Fruit fly (Drosophila melanogaster) whole organism, wandering third instar larva: Measurements from ENCODE around the gene Rh5.

ENCODE experiments used
- Abd-B ChIP-seq: fragments of >200 bp; optimal IDR thresholded peaks from 2 replicates; lab custom pipeline; 2017; ENCODE audit warnings: missing biosample characterization, missing genetic modification characterization
- CG32264 ChIP-seq: fragments of 200-800 bp; sonication (Bioruptor generic); optimal IDR thresholded peaks from 2 replicates; lab custom pipeline; 2016; ENCODE audit warnings: missing biosample characterization, missing genetic modification characterization
- CG9705 ChIP-seq: fragments of 200-800 bp; sonication (Bioruptor generic); optimal IDR thresholded peaks from 2 replicates; lab custom pipeline; 2018; ENCODE audit warnings: missing biosample characterization, mild to moderate bottlenecking, missing genetic modification characterization
- Dfd ChIP-seq: fragments of >200 bp; optimal IDR thresholded peaks from 2 replicates; lab custom pipeline; 2017; ENCODE audit warnings: missing biosample characterization, missing genetic modification characterization
- Dif ChIP-seq: fragments of 200-275, 200-300 bp; sonication (Bioruptor generic); optimal IDR thresholded peaks from 2 replicates; lab custom pipeline; 2018; ENCODE audit warnings: missing biosample characterization, missing genetic modification characterization; ENCODE audit not compliant: partially characterized antibody
- HLH106 ChIP-seq: fragments of 200-800 bp; optimal IDR thresholded peaks from 3 replicates; lab custom pipeline; 2019; ENCODE audit warnings: missing biosample characterization, mild to moderate bottlenecking, missing genetic modification characterization, moderate library complexity
- Hnf4 ChIP-seq: fragments of 200-800 bp; sonication (Bioruptor generic); optimal IDR thresholded peaks from 2 replicates; lab custom pipeline; 2016; ENCODE audit warnings: missing biosample characterization, mild to moderate bottlenecking, missing genetic modification characterization
- Hr78 ChIP-seq: fragments of >200 bp; optimal IDR thresholded peaks from 2 replicates; lab custom pipeline; 2017; ENCODE audit warnings: missing biosample characterization, missing genetic modification characterization
- Hr83 ChIP-seq: fragments of 200-300 bp; sonication (Bioruptor generic); optimal IDR thresholded peaks from 2 replicates; lab custom pipeline; 2016; ENCODE audit warnings: missing biosample characterization, mild to moderate bottlenecking, missing genetic modification characterization, moderate library complexity; ENCODE audit not compliant: poor library complexity, severe bottlenecking
- Jra ChIP-seq: sonication (Bioruptor generic); optimal IDR thresholded peaks from 2 replicates; lab custom pipeline; 2016; ENCODE audit warnings: missing biosample characterization, missing genetic modification characterization
- Mio ChIP-seq: sonication (Bioruptor generic); optimal IDR thresholded peaks from 2 replicates; lab custom pipeline; 2016; ENCODE audit warnings: missing biosample characterization, missing genetic modification characterization
- Myc ChIP-seq: fragments of >200 bp; optimal IDR thresholded peaks from 2 replicates; lab custom pipeline; 2017
- N ChIP-seq: fragments of >200 bp; optimal IDR thresholded peaks from 2 replicates; lab custom pipeline; 2018; ENCODE audit warnings: missing biosample characterization, missing external identifiers, missing genetic modification characterization
- OdsH ChIP-seq: fragments of 200-800 bp; sonication (Bioruptor generic); optimal IDR thresholded peaks from 2 replicates; lab custom pipeline; 2016; ENCODE audit warnings: missing biosample characterization, mild to moderate bottlenecking, missing genetic modification characterization
- Rel ChIP-seq, 2 experiments: fragments of 200-800 bp; sonication (Bioruptor generic) in 1 of 2; optimal IDR thresholded peaks; 2 replicates in 1 of 2; 3 replicates in 1 of 2; lab custom pipeline; 2016 to 2019; ENCODE audit warnings: mild to moderate bottlenecking in 2 of 2, missing biosample characterization in 2 of 2, missing genetic modification characterization in 2 of 2, moderate library complexity in 1 of 2
- Sp1 ChIP-seq: fragments of 200-800 bp; sonication (Bioruptor generic); optimal IDR thresholded peaks from 3 replicates; lab custom pipeline; 2019; ENCODE audit warnings: missing biosample characterization, mild to moderate bottlenecking, missing genetic modification characterization, moderate library complexity
- Vsx2 ChIP-seq: fragments of 200-300, 225-300 bp; sonication (Bioruptor generic); optimal IDR thresholded peaks from 2 replicates; lab custom pipeline; 2018; ENCODE audit warnings: missing biosample characterization, missing genetic modification characterization; ENCODE audit not compliant: partially characterized antibody
- br ChIP-seq: fragments of 200-800 bp; sonication (Bioruptor generic); optimal IDR thresholded peaks from 2 replicates; lab custom pipeline; 2016; ENCODE audit warnings: missing biosample characterization, missing genetic modification characterization
- brk ChIP-seq: fragments of 200-800 bp; sonication (Bioruptor generic); optimal IDR thresholded peaks from 2 replicates; lab custom pipeline; 2016; ENCODE audit warnings: missing biosample characterization, mild to moderate bottlenecking, missing genetic modification characterization
- dl ChIP-seq, 2 experiments: fragments of 175-275, 200-275 bp in 1 of 2; fragments of 200-275 bp in 1 of 2; sonication (Bioruptor generic); optimal IDR thresholded peaks; lab custom pipeline; 2018; ENCODE audit warnings: mild to moderate bottlenecking in 2 of 2, missing biosample characterization in 2 of 2, missing genetic modification characterization in 2 of 2, moderate library complexity in 2 of 2; ENCODE audit not compliant: partially characterized antibody in 2 of 2, insufficient read depth in 1 of 2
- dmrt93B ChIP-seq: fragments of 200-800 bp; sonication (Bioruptor generic); optimal IDR thresholded peaks from 2 replicates; lab custom pipeline; 2018; ENCODE audit warnings: missing biosample characterization, mild to moderate bottlenecking, missing genetic modification characterization
- dsf ChIP-seq: sonication (Bioruptor generic); optimal IDR thresholded peaks from 2 replicates; lab custom pipeline; 2016; ENCODE audit warnings: missing biosample characterization, missing genetic modification characterization, borderline replicate concordance
- ey ChIP-seq: fragments of 200-800 bp; sonication (Bioruptor generic); optimal IDR thresholded peaks from 2 replicates; lab custom pipeline; 2016; ENCODE audit warnings: missing biosample characterization, missing genetic modification characterization
- foxo ChIP-seq, 2 experiments: fragments of 200-800 bp; sonication (Bioruptor generic); optimal IDR thresholded peaks; 2 replicates in 1 of 2; 3 replicates in 1 of 2; lab custom pipeline; 2016 to 2017; ENCODE audit warnings: missing biosample characterization in 2 of 2, missing genetic modification characterization in 2 of 2
- fru ChIP-seq: fragments of 200-800 bp; sonication (Bioruptor generic); optimal IDR thresholded peaks from 3 replicates; lab custom pipeline; 2016; ENCODE audit warnings: missing biosample characterization, mild to moderate bottlenecking, missing genetic modification characterization
- h ChIP-seq: fragments of 200-800 bp; sonication (Bioruptor generic); optimal IDR thresholded peaks from 3 replicates; lab custom pipeline; 2016; ENCODE audit warnings: missing biosample characterization, mild to moderate bottlenecking, missing genetic modification characterization
- jim ChIP-seq: fragments of 175-275, 200-325 bp; sonication (Bioruptor generic); optimal IDR thresholded peaks from 2 replicates; lab custom pipeline; 2016; ENCODE audit warnings: missing biosample characterization, mild to moderate bottlenecking, missing genetic modification characterization
- psq ChIP-seq: fragments of 200-800 bp; sonication (Bioruptor generic); optimal IDR thresholded peaks from 3 replicates; lab custom pipeline; 2017; ENCODE audit warnings: missing biosample characterization, mild to moderate bottlenecking, missing genetic modification characterization, moderate library complexity
- rgr ChIP-seq: fragments of 200-800 bp; sonication (Bioruptor generic); optimal IDR thresholded peaks from 3 replicates; lab custom pipeline; 2016; ENCODE audit warnings: missing biosample characterization, mild to moderate bottlenecking, missing genetic modification characterization
- sage ChIP-seq: fragments of 200-800 bp; sonication (Bioruptor generic); optimal IDR thresholded peaks from 2 replicates; lab custom pipeline; 2016; ENCODE audit warnings: missing biosample characterization, mild to moderate bottlenecking, missing genetic modification characterization
- sv ChIP-seq: fragments of 200-800 bp; sonication (Bioruptor generic); optimal IDR thresholded peaks from 3 replicates; lab custom pipeline; 2016; ENCODE audit warnings: missing biosample characterization, missing genetic modification characterization
- usp ChIP-seq: fragments of >200 bp; optimal IDR thresholded peaks from 2 replicates; lab custom pipeline; 2017; ENCODE audit warnings: missing biosample characterization, missing genetic modification characterization
- woc ChIP-seq: sonication (Bioruptor generic); optimal IDR thresholded peaks from 2 replicates; lab custom pipeline; 2016; ENCODE audit warnings: missing biosample characterization, mild to moderate bottlenecking, missing genetic modification characterization

The Rh5 gene

dm6 chr2L:12033890-12034289 is 25.9 kb downstream of the Rh5 start, which contains the start of gene CG18788:
Gene CG18788, plus strand, starts transcription at chr2L:12034190.
- TF ChIP-seq Vsx2 (GFP tag; lab: Kevin White, UChicago), result no peak
- no peak for TF ChIP-seq Sp1 (GFP tag; lab: Kevin White, UChicago)

DNA sequence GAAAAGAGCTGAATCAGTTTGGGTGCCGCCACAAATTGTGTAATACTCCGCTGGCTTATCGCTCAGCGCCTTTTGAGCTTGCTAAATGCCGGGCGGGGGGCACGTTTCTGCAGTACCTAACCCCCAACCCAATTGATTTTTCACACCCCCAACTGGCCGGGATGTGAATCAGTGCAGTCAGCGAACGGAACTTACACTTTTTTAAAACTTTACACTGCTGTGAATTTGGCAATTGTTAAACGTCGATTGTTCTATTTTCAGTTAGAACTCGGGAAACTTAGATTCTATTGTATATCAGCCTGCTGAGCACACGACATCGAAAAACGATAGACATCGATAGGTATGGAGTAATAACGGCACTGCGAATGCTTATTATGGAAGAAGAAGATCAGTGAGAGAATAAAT is 30.2 kb downstream of the Rh5 start, which contains the start of gene Tom70:
Tom70 (minus strand) TSS at position 335 of the 405 bp plus-strand sequence.
- TF ChIP-seq psq (GFP tag; lab: Kevin White, UChicago) (no peak), Dfd (GFP tag; lab: Kevin White, UChicago) (no peak), dmrt93B (GFP tag; lab: Kevin White, UChicago) (no peak), dl (GFP tag; optimal IDR thresholded peaks at IDR 0.05; lab: Kevin White, UChicago; ENCODE audit: insufficient read depth in 1 of 2, partially characterized antibody in 2 of 2) (no peak), HLH106 (tag; lab: Kevin White, UChicago) (no peak), Myc (no peak), Hnf4 (no peak), Hr83 (GFP tag; lab: Kevin White, UChicago) (no peak), dsf (GFP tag; lab: Kevin White, UChicago) (no peak), CG9705 (GFP tag; lab: Kevin White, UChicago) (no peak), Hr78 (no peak), br (GFP tag; lab: Kevin White, UChicago) (no peak), Jra (GFP tag; lab: Kevin White, UChicago) (no peak), OdsH (no peak), h (GFP tag; lab: Kevin White, UChicago) (no peak), foxo (GFP tag; optimal IDR thresholded peaks at IDR 0.05; lab: Kevin White, UChicago) (no peak), sage (GFP tag; lab: Kevin White, UChicago) (no peak)

DNA sequence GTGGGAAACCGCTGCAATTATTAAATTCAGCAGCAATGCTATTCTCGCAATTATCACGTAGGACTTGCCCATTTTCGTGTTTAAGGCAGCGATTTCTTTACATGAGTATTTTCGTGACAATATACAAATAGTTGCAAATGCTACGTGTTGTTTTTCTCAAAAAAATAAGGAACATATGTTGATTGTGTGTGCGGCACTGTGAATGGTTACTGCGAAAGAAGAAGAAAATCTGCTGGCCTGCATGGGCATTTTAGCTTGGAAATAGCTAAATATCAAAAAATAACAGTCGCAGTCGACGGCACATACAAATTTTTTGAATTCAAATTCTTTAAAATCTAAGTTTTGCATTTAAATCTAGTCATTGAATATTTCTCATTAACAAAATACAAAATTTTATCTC is 32.6 kb downstream of the Rh5 start, which contains the start of gene CG6766:
CG6766 (minus strand) TSS at position 180 of the 400 bp plus-strand sequence.
- TF ChIP-seq Myc (peak; percentile 87), foxo (GFP tag; optimal IDR thresholded peaks at IDR 0.05; lab: Kevin White, UChicago) (no peak)

- TF ChIP-seq psq (GFP tag; lab: Kevin White, UChicago) (peak; percentile 60), sage (GFP tag; lab: Kevin White, UChicago) (peak; percentile 67), Jra (GFP tag; lab: Kevin White, UChicago) (peak; percentile 74), Dif (GFP tag; lab: Kevin White, UChicago) (peak; percentile 71), Vsx2 (GFP tag; lab: Kevin White, UChicago) (no peak), ey (GFP tag; lab: Kevin White, UChicago) (peak; percentile 76), Hr78 (no peak), dsf (GFP tag; lab: Kevin White, UChicago) (peak; percentile 2), dl (GFP tag; optimal IDR thresholded peaks at IDR 0.05; lab: Kevin White, UChicago; ENCODE audit: insufficient read depth in 1 of 2, partially characterized antibody in 2 of 2) (peak in 1 of 2 experiments; percentile 9), HLH106 (tag; lab: Kevin White, UChicago) (peak; percentile 69), Dfd (GFP tag; lab: Kevin White, UChicago) (no peak), sv (peak; percentile 64), Hnf4 (peak; percentile 85), Sp1 (GFP tag; lab: Kevin White, UChicago) (peak; percentile 86), CG9705 (GFP tag; lab: Kevin White, UChicago) (peak; percentile 54), CG32264 (GFP tag; lab: Kevin White, UChicago) (peak; percentile 72), br (GFP tag; lab: Kevin White, UChicago) (peak; percentile 84), fru (GFP tag; lab: Kevin White, UChicago) (peak; percentile 84), usp (GFP tag; lab: Kevin White, UChicago) (no peak), Abd-B (GFP tag; lab: Kevin White, UChicago) (no peak), jim (GFP tag; lab: Kevin White, UChicago) (peak; percentile 71), OdsH (peak; percentile 90), dmrt93B (GFP tag; lab: Kevin White, UChicago) (peak; percentile 5), rgr (GFP tag; lab: Kevin White, UChicago) (peak; percentile 92), Myc (no peak), Mio (peak; percentile 33), h (GFP tag; lab: Kevin White, UChicago) (peak; percentile 91), Rel (GFP tag; optimal IDR thresholded peaks at IDR 0.05; lab: Kevin White, UChicago) (peak; percentile 33), Rel (tag; optimal IDR thresholded peaks at IDR 0.05; lab: Kevin White, UChicago) (peak; percentile 73), brk (GFP tag; lab: Kevin White, UChicago) (peak; percentile 83), Hr83 (GFP tag; lab: Kevin White, UChicago) (peak; percentile 94), N (no peak), foxo (GFP tag; optimal IDR thresholded peaks at IDR 0.05; lab: Kevin White, UChicago) (peak; percentile 66 to 84), woc (GFP tag; lab: Kevin White, UChicago) (peak; percentile 49)
Measured at dm6 chr2L:12044613-12045350, 36.8 kb downstream of the Rh5 start, which contains the start of gene CG6785. Gene CG6785, minus strand, starts transcription at chr2L:12045200.
